Worm (Caenorhabditis elegans): ENCODE results near the gene npr-33.

The npr-33 gene

DNA sequence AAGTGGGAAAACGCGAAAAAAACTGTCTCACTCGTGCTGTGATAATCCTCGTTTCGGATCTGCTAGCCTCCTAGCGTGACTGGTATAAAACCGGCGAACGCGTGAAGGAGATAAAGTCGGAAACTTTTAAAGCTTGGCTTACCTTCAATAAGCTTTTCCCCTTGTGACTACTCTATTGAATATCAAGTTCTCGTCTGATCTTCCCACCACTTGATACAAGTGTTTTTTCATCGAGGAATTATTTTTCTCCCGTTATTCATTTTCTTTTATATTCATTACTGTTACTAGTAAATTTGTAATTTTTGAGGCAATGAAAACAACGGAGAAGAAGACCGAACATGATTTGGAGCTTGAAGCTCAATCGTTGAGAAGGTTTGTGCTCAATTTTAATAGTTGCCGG lies 40.8 kb downstream of the npr-33 start, which contains the start of gene col-186:
Gene col-186 (plus strand): TSS at position 301 of the 400 bp plus-strand sequence.
- no peak for TF ChIP-seq ceh-36 (tag; optimal IDR thresholded peaks at IDR 0.05)
- no peak for TF ChIP-seq ceh-13 (GFP tag; optimal IDR thresholded peaks at IDR 0.05)
- no peak for TF ChIP-seq pes-1 (GFP tag; IDR thresholded peaks at IDR 0.05)
- TF ChIP-seq scrt-1 (GFP tag; IDR thresholded peaks at IDR 0.05), result no peak
- TF ChIP-seq ama-1 (optimal IDR thresholded peaks at IDR 0.05), result no peak
- no peak for TF ChIP-seq F13C5.2 (tag; optimal IDR thresholded peaks at IDR 0.05)
- TF ChIP-seq hmg-4 (GFP tag; optimal IDR thresholded peaks at IDR 0.05), result no peak
- no peak for TF ChIP-seq tbx-37 (GFP tag; conservative IDR thresholded peaks at IDR 0.05)
- TF ChIP-seq aly-1 (tag; optimal IDR thresholded peaks at IDR 0.05), result no peak
- TF ChIP-seq sea-1 (GFP tag; conservative IDR thresholded peaks at IDR 0.05), result no peak
- TF ChIP-seq hnd-1 (tag; optimal IDR thresholded peaks at IDR 0.05), result no peak
- no peak for TF ChIP-seq flt-1 (GFP tag; IDR thresholded peaks at IDR 0.05)
- TF ChIP-seq ets-7 (tag; optimal IDR thresholded peaks at IDR 0.05), result no peak
- no peak for TF ChIP-seq tra-4 (tag; optimal IDR thresholded peaks at IDR 0.05)
- TF ChIP-seq hmbx-1 (tag; optimal IDR thresholded peaks at IDR 0.05), result no peak
- no peak for TF ChIP-seq tbx-11 (GFP tag; IDR thresholded peaks at IDR 0.05)
- TF ChIP-seq B0310.2 (tag; optimal IDR thresholded peaks at IDR 0.05), result no peak

DNA sequence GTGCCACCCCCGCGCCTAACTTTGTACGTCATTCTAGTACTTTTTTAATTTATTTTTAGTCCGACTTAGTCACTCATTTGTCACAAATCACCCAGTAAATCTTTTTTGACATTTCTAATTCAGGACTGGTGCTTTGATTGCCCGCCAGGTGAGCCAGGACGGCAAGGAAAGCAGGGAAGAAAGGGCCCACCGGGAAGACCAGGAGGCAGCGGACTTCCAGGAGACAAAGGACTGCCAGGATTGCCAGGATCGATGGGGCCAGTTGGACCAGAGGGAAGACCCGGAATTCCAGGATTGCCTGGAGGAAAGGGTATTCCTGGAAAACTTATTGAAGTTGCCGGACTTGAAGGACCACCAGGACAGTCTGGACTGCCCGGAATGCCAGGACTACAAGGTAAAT lies 42.7 kb downstream of the npr-33 start:
- no peak for TF ChIP-seq hnd-1 (tag; optimal IDR thresholded peaks at IDR 0.05)
- no peak for TF ChIP-seq ets-7 (tag; optimal IDR thresholded peaks at IDR 0.05)
- TF ChIP-seq tbx-37 (GFP tag; conservative IDR thresholded peaks at IDR 0.05), result no peak
- TF ChIP-seq B0310.2 (tag; optimal IDR thresholded peaks at IDR 0.05), result no peak
- no peak for TF ChIP-seq hmg-4 (GFP tag; optimal IDR thresholded peaks at IDR 0.05)
- TF ChIP-seq aly-1 (tag; optimal IDR thresholded peaks at IDR 0.05), result no peak
- TF ChIP-seq tbx-11 (GFP tag; IDR thresholded peaks at IDR 0.05), result no peak
- no peak for TF ChIP-seq tra-4 (tag; optimal IDR thresholded peaks at IDR 0.05)
- TF ChIP-seq flt-1 (GFP tag; IDR thresholded peaks at IDR 0.05), result no peak
- no peak for TF ChIP-seq ceh-36 (tag; optimal IDR thresholded peaks at IDR 0.05)
- TF ChIP-seq scrt-1 (GFP tag; IDR thresholded peaks at IDR 0.05), result no peak
- no peak for TF ChIP-seq pes-1 (GFP tag; IDR thresholded peaks at IDR 0.05)
- no peak for TF ChIP-seq ceh-13 (GFP tag; optimal IDR thresholded peaks at IDR 0.05)
- no peak for TF ChIP-seq hmbx-1 (tag; optimal IDR thresholded peaks at IDR 0.05)
- TF ChIP-seq sea-1 (GFP tag; conservative IDR thresholded peaks at IDR 0.05), result no peak
- TF ChIP-seq F13C5.2 (tag; optimal IDR thresholded peaks at IDR 0.05), result no peak

DNA sequence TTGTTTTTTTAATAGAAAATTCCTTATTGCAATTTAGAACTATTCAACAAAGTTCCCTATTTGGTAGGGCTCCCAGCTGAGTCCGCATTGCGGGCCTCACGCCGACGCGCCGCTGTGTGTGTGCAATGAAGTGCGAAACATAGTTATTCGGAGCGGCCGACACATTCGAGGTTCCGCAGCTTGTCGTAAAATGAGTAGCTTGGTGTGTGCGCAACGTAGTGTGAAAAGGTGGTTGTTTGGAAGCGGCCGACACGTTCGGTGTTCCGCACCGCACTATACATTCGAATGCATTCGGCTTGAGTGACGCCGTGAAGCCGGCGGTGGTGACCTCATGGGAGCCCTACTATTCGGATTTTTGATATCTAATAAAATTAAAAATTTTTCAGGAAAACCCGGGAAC lies 43.2 kb downstream of the npr-33 start:
- no peak for TF ChIP-seq ceh-13 (GFP tag; optimal IDR thresholded peaks at IDR 0.05)
- TF ChIP-seq aly-1 (tag; optimal IDR thresholded peaks at IDR 0.05), result no peak
- no peak for TF ChIP-seq F13C5.2 (tag; optimal IDR thresholded peaks at IDR 0.05)
- no peak for TF ChIP-seq ets-7 (tag; optimal IDR thresholded peaks at IDR 0.05)
- TF ChIP-seq scrt-1 (GFP tag; IDR thresholded peaks at IDR 0.05), result no peak

DNA sequence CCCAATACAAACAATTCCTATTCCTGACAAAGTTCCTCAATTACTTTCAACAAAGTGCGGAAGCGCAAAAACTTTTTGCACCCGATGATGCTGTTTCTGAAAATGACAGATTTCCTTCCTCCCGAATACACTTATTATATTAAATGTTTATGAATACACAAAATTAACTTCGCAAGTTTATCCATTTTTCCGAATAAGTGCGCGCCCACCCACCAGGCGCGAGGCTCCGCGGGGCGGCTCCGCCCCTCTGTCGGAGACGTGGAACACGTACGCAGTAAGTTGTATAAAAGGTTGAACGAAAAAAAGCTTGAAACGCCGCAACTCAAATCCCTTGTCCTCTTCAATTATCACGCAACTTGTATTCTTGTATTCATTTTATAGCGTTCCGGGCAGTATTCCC lies 48.3 kb downstream of the npr-33 start, which contains the start of gene C09G1.5:
Gene C09G1.5 (plus strand): TSS at position 301 of the 400 bp plus-strand sequence.
- TF ChIP-seq ceh-13 (GFP tag; optimal IDR thresholded peaks at IDR 0.05) (no peak), ceh-36 (tag; optimal IDR thresholded peaks at IDR 0.05) (no peak), B0310.2 (tag; optimal IDR thresholded peaks at IDR 0.05) (no peak), ets-7 (tag; optimal IDR thresholded peaks at IDR 0.05) (no peak)
